Fruit fly (Drosophila melanogaster): ENCODE measurements around the gene CG7950.

Gene CG7950

DNA sequence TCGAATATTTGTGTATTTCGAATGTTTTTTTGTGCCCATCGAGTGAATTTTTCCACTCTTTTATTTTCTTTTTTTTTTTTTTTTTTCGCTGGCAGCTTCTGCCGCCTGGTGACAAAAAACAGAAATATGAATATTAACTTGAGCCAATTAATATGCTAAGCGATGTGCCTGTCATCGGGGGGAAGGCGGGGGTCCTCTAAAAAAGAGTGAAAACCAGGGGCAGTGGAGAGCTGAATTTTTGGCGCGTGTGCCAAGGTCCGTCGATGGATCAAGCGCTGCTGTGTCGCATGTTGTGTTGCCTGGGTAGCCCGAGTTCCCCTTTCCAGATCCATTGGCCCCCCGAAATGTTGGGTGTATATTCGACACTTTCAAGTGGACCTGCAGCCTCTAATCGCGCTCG, 49.1 kb downstream of the CG7950 start:
- TF ChIP-seq eg (GFP tag; IDR thresholded peaks at IDR 0.05) (0 out of 3 replicates have a peak, but pooled peaks have one; percentile 18), CG6854 (GFP tag; optimal IDR thresholded peaks at IDR 0.05) (no peak), CG3919 (GFP tag; optimal IDR thresholded peaks at IDR 0.05) (no peak), CG7368 (GFP tag; optimal IDR thresholded peaks at IDR 0.05) (no peak), fd59A (GFP tag; optimal IDR thresholded peaks at IDR 0.05) (no peak), CG11294 (GFP tag; IDR thresholded peaks at IDR 0.05) (no peak)

DNA sequence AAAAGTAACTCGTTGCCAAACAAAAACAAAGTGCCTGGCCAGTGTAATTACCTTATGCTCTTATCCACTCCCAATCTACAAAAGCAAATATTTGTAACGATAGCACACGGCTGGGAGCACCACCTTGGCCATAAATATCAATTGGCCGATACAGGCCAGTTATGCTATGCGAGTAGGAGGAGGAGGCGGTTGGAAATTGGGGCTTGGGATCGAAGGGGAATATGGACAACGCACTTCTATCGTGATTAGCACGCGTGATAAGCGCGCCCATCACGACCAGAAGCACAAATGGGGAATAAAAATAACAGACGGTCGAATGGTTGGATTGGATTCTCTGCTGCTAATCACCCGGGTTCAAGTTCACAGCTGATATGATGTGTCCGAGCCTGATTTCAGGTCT, 49.9 kb downstream of the CG7950 start:
- TF ChIP-seq CG6792 (GFP tag; optimal IDR thresholded peaks at IDR 0.05) (no peak), fkh (GFP tag; optimal IDR thresholded peaks at IDR 0.05) (peak; percentile 56), svp (GFP tag) (peak; percentile 93), Eip78C (GFP tag) (peak; percentile 44), CG31627 (GFP tag; optimal IDR thresholded peaks at IDR 0.05) (no peak)

DNA sequence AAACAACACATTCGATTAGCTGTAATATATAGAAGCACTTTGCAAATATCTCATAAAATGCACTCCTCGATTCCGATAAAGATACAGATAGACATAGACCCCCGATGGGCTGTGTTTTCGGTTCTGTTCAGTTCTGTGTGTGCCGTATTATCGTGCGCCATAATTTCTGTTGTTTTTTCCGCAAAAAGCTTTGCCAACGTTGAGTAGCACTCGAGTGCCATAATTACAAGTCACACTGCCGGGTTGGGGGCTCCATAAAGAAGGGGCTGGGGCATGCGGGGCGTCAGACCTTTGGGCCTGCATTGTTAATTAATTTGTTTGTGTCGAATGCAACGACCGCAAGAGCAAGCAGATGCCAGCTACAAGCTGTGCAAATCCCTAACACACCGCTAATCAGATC, 51.1 kb downstream of the CG7950 start:
- TF ChIP-seq svp (GFP tag), result peak; percentile 86
- no peak for TF ChIP-seq eg (GFP tag; IDR thresholded peaks at IDR 0.05)
